Fruit fly (Drosophila melanogaster): Measurements from ENCODE around the gene CG10077.
A peak's percentile ranks its signal among the peaks of the same experiment; 100 is the strongest.

The CG10077 gene

dm6 chr3L:6947188-6947971 is 8.3 kb downstream of the CG10077 start:
- TF ChIP-seq Ets96B (tag; optimal IDR thresholded peaks at IDR 0.05) (no peak), CG8119 (GFP tag; IDR thresholded peaks at IDR 0.05) (no peak), CG15336 (GFP tag; IDR thresholded peaks at IDR 0.05) (no peak), vri (GFP tag; optimal IDR thresholded peaks at IDR 0.05) (no peak), CG11294 (GFP tag; IDR thresholded peaks at IDR 0.05) (no peak), net (GFP tag; optimal IDR thresholded peaks at IDR 0.05) (no peak), Eip75B (GFP tag; optimal IDR thresholded peaks at IDR 0.05) (no peak), CG16779 (tag; optimal IDR thresholded peaks at IDR 0.05) (no peak), CG6276 (GFP tag; optimal IDR thresholded peaks at IDR 0.05) (no peak), acj6 (GFP tag; optimal IDR thresholded peaks at IDR 0.05) (no peak), Lpt (GFP tag; optimal IDR thresholded peaks at IDR 0.05) (no peak), CG3919 (GFP tag; optimal IDR thresholded peaks at IDR 0.05) (no peak)

- TF ChIP-seq CG6276 (GFP tag; optimal IDR thresholded peaks at IDR 0.05) (no peak), CG6163 (GFP tag; IDR thresholded peaks at IDR 0.05) (no peak), Eip93F (GFP tag; optimal IDR thresholded peaks at IDR 0.05) (no peak), CG11294 (GFP tag; IDR thresholded peaks at IDR 0.05) (no peak), CG7368 (GFP tag; optimal IDR thresholded peaks at IDR 0.05) (no peak), CG10631 (GFP tag; optimal IDR thresholded peaks at IDR 0.05) (no peak), Lpt (GFP tag; optimal IDR thresholded peaks at IDR 0.05) (no peak), cyc (GFP tag; optimal IDR thresholded peaks at IDR 0.05) (no peak), Sox102F (GFP tag; optimal IDR thresholded peaks at IDR 0.05) (no peak), CG3919 (GFP tag; optimal IDR thresholded peaks at IDR 0.05) (no peak), pdm3 (GFP tag; optimal IDR thresholded peaks at IDR 0.05) (no peak), CG6808 (GFP tag; optimal IDR thresholded peaks at IDR 0.05) (no peak), Sox14 (GFP tag; optimal IDR thresholded peaks at IDR 0.05) (no peak)
Measured at dm6 chr3L:6945357-6945756, 10.3 kb downstream of the CG10077 start.

dm6 chr3L:6943948-6944319 is 11.8 kb downstream of the CG10077 start:
- TF ChIP-seq dac (GFP tag; optimal IDR thresholded peaks at IDR 0.05): no peak
- no peak for TF ChIP-seq fd59A (GFP tag; optimal IDR thresholded peaks at IDR 0.05)
- TF ChIP-seq Gug (GFP tag; IDR thresholded peaks at IDR 0.05): no peak
- TF ChIP-seq topi (GFP tag; optimal IDR thresholded peaks at IDR 0.05): no peak
- TF ChIP-seq CG15336 (GFP tag; IDR thresholded peaks at IDR 0.05): no peak
- TF ChIP-seq fd85E (GFP tag; optimal IDR thresholded peaks at IDR 0.05): no peak
- TF ChIP-seq dsx (GFP tag; optimal IDR thresholded peaks at IDR 0.05; ENCODE audit: poor library complexity, severe bottlenecking): no peak
- no peak for TF ChIP-seq Eip93F (GFP tag; optimal IDR thresholded peaks at IDR 0.05)

dm6 chr3L:6943204-6943947 is 12.3 kb downstream of the CG10077 start:
- TF ChIP-seq CG7368 (GFP tag; optimal IDR thresholded peaks at IDR 0.05): no peak
- no peak for TF ChIP-seq achi (GFP tag; optimal IDR thresholded peaks at IDR 0.05)
- TF ChIP-seq CG34406 (GFP tag; optimal IDR thresholded peaks at IDR 0.05): no peak
- TF ChIP-seq CG3032 (tag; optimal IDR thresholded peaks at IDR 0.05): no peak
- no peak for TF ChIP-seq fd85E (GFP tag; optimal IDR thresholded peaks at IDR 0.05)
- no peak for TF ChIP-seq esn (GFP tag; optimal IDR thresholded peaks at IDR 0.05)
- peak; percentile 20; the same call in 1 of the 3 replicates for TF ChIP-seq CG8119 (GFP tag; IDR thresholded peaks at IDR 0.05)
- TF ChIP-seq Met (GFP tag; optimal IDR thresholded peaks at IDR 0.05): no peak
- TF ChIP-seq CG3919 (GFP tag; optimal IDR thresholded peaks at IDR 0.05): no peak
- no peak for TF ChIP-seq fkh (GFP tag; optimal IDR thresholded peaks at IDR 0.05)
- TF ChIP-seq Sox102F (GFP tag; optimal IDR thresholded peaks at IDR 0.05): no peak
- no peak for TF ChIP-seq CG6808 (GFP tag; optimal IDR thresholded peaks at IDR 0.05)
- no peak for TF ChIP-seq CG10631 (GFP tag; optimal IDR thresholded peaks at IDR 0.05)
- TF ChIP-seq svp (GFP tag): no peak
- peak in 1 of 2 experiments; percentile 11 for TF ChIP-seq salr (GFP tag; optimal IDR thresholded peaks at IDR 0.05)
- TF ChIP-seq CG11902 (GFP tag; optimal IDR thresholded peaks at IDR 0.05): no peak
- TF ChIP-seq Hr39 (GFP tag; optimal IDR thresholded peaks at IDR 0.05): no peak
- TF ChIP-seq Gug (GFP tag; IDR thresholded peaks at IDR 0.05): no peak
- peak; percentile 35; the same call in 2 of the 3 replicates for TF ChIP-seq eg (GFP tag; IDR thresholded peaks at IDR 0.05)
- TF ChIP-seq ss (GFP tag; optimal IDR thresholded peaks at IDR 0.05): no peak
- TF ChIP-seq topi (GFP tag; optimal IDR thresholded peaks at IDR 0.05): no peak
- no peak for TF ChIP-seq Smox (GFP tag; optimal IDR thresholded peaks at IDR 0.05)
- TF ChIP-seq Eip93F (GFP tag; optimal IDR thresholded peaks at IDR 0.05): no peak
- no peak for TF ChIP-seq CG9139 (GFP tag; optimal IDR thresholded peaks at IDR 0.05)
- TF ChIP-seq CG6276 (GFP tag; optimal IDR thresholded peaks at IDR 0.05): peak; percentile 55
- no peak for TF ChIP-seq CG6163 (GFP tag; IDR thresholded peaks at IDR 0.05)
- no peak for TF ChIP-seq CG1621 (tag; optimal IDR thresholded peaks at IDR 0.05)
- no peak for TF ChIP-seq dac (GFP tag; optimal IDR thresholded peaks at IDR 0.05)

All from whole organism, prepupa.